Fruit fly (Drosophila melanogaster): ENCODE results near the gene CG15152.

- TF ChIP-seq CTCF (optimal IDR thresholded peaks at IDR 0.05): no peak
- TF ChIP-seq CG8478 (optimal IDR thresholded peaks at IDR 0.05): no peak
Observed at dm6 chr2L:18148552-18149219, 34.3 kb downstream of the CG15152 start.
